Fruit fly (Drosophila melanogaster): ENCODE data around the gene CG10681.
A peak's percentile ranks its signal among the peaks of the same experiment; 100 is the strongest.

The CG10681 gene

DNA sequence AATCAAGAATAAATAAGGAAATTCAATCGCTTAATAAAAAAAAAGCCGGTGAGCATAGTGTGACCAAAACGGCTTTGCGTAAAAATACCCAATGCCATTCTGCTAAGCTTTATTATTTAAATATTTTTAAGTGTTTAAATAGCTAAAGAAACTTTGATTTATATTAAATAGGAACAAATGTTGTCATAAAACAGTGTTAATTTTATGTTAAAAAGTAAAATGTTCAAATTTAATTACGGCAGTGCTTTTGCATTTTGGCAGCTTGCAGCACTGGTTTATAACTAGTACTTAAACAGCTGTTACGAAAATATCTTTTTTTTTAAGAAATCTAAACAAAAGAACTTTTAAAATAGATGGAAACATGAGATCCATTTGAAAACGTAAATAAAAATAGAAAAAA is at the start of gene CG10681, which contains the start of gene CG10638 (continued):
- TF ChIP-seq CG4820 (GFP tag; optimal IDR thresholded peaks at IDR 0.05) (peak; percentile 34), Ptx1 (GFP tag; IDR thresholded peaks at IDR 0.05) (0 out of 2 replicates have a peak, but pooled peaks have one; percentile 16), danr (GFP tag; IDR thresholded peaks at IDR 0.05) (no peak), CG43689 (GFP tag; IDR thresholded peaks at IDR 0.05) (no peak), kay (GFP tag; optimal IDR thresholded peaks at IDR 0.05) (peak; percentile 48), Sin3A (optimal IDR thresholded peaks at IDR 0.05) (no peak), CG4707 (GFP tag; optimal IDR thresholded peaks at IDR 0.05) (no peak), CG12155 (GFP tag; optimal IDR thresholded peaks at IDR 0.05) (peak; percentile 70), CG17829 (tag; optimal IDR thresholded peaks at IDR 0.05) (peak; percentile 57), CG4424 (GFP tag; optimal IDR thresholded peaks at IDR 0.05) (peak; percentile 62), trem (tag; optimal IDR thresholded peaks at IDR 0.05) (peak; percentile 98), CG11723 (GFP tag; optimal IDR thresholded peaks at IDR 0.05) (no peak), CG16815 (GFP tag; optimal IDR thresholded peaks at IDR 0.05) (no peak), ara (GFP tag; IDR thresholded peaks at IDR 0.05) (no peak), pzg (GFP tag; optimal IDR thresholded peaks at IDR 0.05) (peak; percentile 60), CG3163 (GFP tag; optimal IDR thresholded peaks at IDR 0.05) (no peak), vfl (GFP tag; optimal IDR thresholded peaks at IDR 0.05) (peak; percentile 5), NK7.1 (GFP tag; optimal IDR thresholded peaks at IDR 0.05) (no peak), CG1233 (GFP tag; optimal IDR thresholded peaks at IDR 0.05) (no peak), grn (GFP tag; optimal IDR thresholded peaks at IDR 0.05) (no peak), Fer1 (GFP tag; optimal IDR thresholded peaks at IDR 0.05) (peak; percentile 71), CG17361 (GFP tag; IDR thresholded peaks at IDR 0.05) (0 out of 3 replicates have a peak, but pooled peaks have one; percentile 43), CG12769 (tag; optimal IDR thresholded peaks at IDR 0.05) (no peak), CG6254 (GFP tag; optimal IDR thresholded peaks at IDR 0.05) (peak; percentile 20), CG6854 (GFP tag; optimal IDR thresholded peaks at IDR 0.05) (no peak), Awh (GFP tag; IDR thresholded peaks at IDR 0.05) (no peak), pita (GFP tag; optimal IDR thresholded peaks at IDR 0.05) (no peak), sob (GFP tag; IDR thresholded peaks at IDR 0.05) (peak; percentile 37; the same call in 1 of the 2 replicates), bowl (GFP tag; IDR thresholded peaks at IDR 0.05) (no peak), CG13296 (GFP tag; optimal IDR thresholded peaks at IDR 0.05) (peak; percentile 54), ken (GFP tag; IDR thresholded peaks at IDR 0.05) (no peak; the same call in 2 of the 3 replicates), Nf-YA (GFP tag; IDR thresholded peaks at IDR 0.05) (no peak), CG14860 (GFP tag; IDR thresholded peaks at IDR 0.05; ENCODE audit: partially characterized antibody) (no peak), oc (tag; optimal IDR thresholded peaks at IDR 0.05) (no peak), CG18476 (GFP tag; optimal IDR thresholded peaks at IDR 0.05) (peak; percentile 53), phol (tag; optimal IDR thresholded peaks at IDR 0.05) (peak; percentile 61), CG10267 (tag; optimal IDR thresholded peaks at IDR 0.05) (peak; percentile 98), CG12391 (tag; optimal IDR thresholded peaks at IDR 0.05) (peak; percentile 79), lmd (GFP tag; IDR thresholded peaks at IDR 0.05) (no peak), her (GFP tag; optimal IDR thresholded peaks at IDR 0.05) (no peak), bsh (GFP tag; optimal IDR thresholded peaks at IDR 0.05) (peak in 1 of 2 experiments; percentile 46), CG11093 (GFP tag; IDR thresholded peaks at IDR 0.05) (no peak), dan (GFP tag; IDR thresholded peaks at IDR 0.05) (no peak), CG4854 (GFP tag; optimal IDR thresholded peaks at IDR 0.05) (peak; percentile 10), CG10543 (GFP tag; optimal IDR thresholded peaks at IDR 0.05) (peak; percentile 9), CG15269 (tag; optimal IDR thresholded peaks at IDR 0.05) (peak; percentile 39), Sox100B (GFP tag; optimal IDR thresholded peaks at IDR 0.05) (peak; percentile 53), CG10959 (GFP tag; IDR thresholded peaks at IDR 0.05) (no peak), Abd-B (GFP tag; optimal IDR thresholded peaks at IDR 0.05) (no peak), MBD-R2 (GFP tag; IDR thresholded peaks at IDR 0.05) (peak; percentile 77), Bgb (GFP tag; IDR thresholded peaks at IDR 0.05; ENCODE audit: partially characterized antibody) (no peak), sug (tag; optimal IDR thresholded peaks at IDR 0.05) (peak; percentile 40)
